Fruit fly (Drosophila melanogaster) whole organism, embryonic: Measurements from ENCODE around the gene neb.
A peak's percentile ranks its signal among the peaks of the same experiment; 100 is the strongest.

Experiments
- Bgb ChIP-seq: fragments of 200-800 bp; sonication (Bioruptor generic); IDR thresholded peaks from 2 replicates; pipeline ENCODE4 v1.3.6; 2022; ENCODE audit warnings: missing biosample characterization, missing genetic modification characterization; ENCODE audit not compliant: partially characterized antibody
- C15 ChIP-seq: fragments of 200-800 bp; sonication (Bioruptor generic); IDR thresholded peaks from 3 replicates; pipeline ENCODE4 v1.3.6; 2022; ENCODE audit warnings: missing biosample characterization, missing genetic modification characterization
- CG11695 ChIP-seq: fragments of 200-800 bp; sonication (Bioruptor generic); IDR thresholded peaks from 3 replicates; pipeline ENCODE4 v1.3.6; 2022; ENCODE audit warnings: missing biosample characterization, missing genetic modification characterization
- CG12155 ChIP-seq: fragments of 200-800 bp; sonication (Bioruptor generic); optimal IDR thresholded peaks from 3 replicates; lab custom pipeline; 2016; ENCODE audit warnings: missing biosample characterization, missing genetic modification characterization
- CG12299 ChIP-seq: fragments of 200-800 bp; sonication (Bioruptor generic); optimal IDR thresholded peaks from 2 replicates; lab custom pipeline; 2018; ENCODE audit warnings: missing biosample characterization, mild to moderate bottlenecking, missing genetic modification characterization
- CG14965 ChIP-seq: fragments of 200-800 bp; sonication (Bioruptor generic); optimal IDR thresholded peaks from 2 replicates; lab custom pipeline; 2016; ENCODE audit warnings: missing biosample characterization, missing genetic modification characterization, borderline replicate concordance
- CG16813 ChIP-seq: fragments of 200-800 bp; sonication (Bioruptor generic); IDR thresholded peaks from 3 replicates; pipeline ENCODE4 v1.3.6; 2022; ENCODE audit warnings: missing biosample characterization, missing genetic modification characterization; ENCODE audit not compliant: partially characterized antibody
- CG2120 ChIP-seq: fragments of 200-800 bp; sonication (Bioruptor generic); optimal IDR thresholded peaks from 3 replicates; lab custom pipeline; 2016; ENCODE audit warnings: missing biosample characterization, missing genetic modification characterization
- CG2129 ChIP-seq: fragments of 200-800 bp; sonication (Bioruptor generic); IDR thresholded peaks from 2 replicates; pipeline ENCODE4 v1.3.6; 2022; ENCODE audit warnings: missing biosample characterization, missing genetic modification characterization; ENCODE audit not compliant: partially characterized antibody
- CG2678 ChIP-seq: fragments of 200-800 bp; sonication (Bioruptor generic); optimal IDR thresholded peaks from 3 replicates; lab custom pipeline; 2019; ENCODE audit warnings: missing biosample characterization, mild to moderate bottlenecking, missing genetic modification characterization, moderate library complexity
- CG2875 ChIP-seq: fragments of 200-800 bp; sonication (Bioruptor generic); optimal IDR thresholded peaks from 2 replicates; lab custom pipeline; 2017; ENCODE audit warnings: missing biosample characterization, mild to moderate bottlenecking, missing genetic modification characterization, missing genetic modification reagents
- CG2889 ChIP-seq: fragments of 200-800 bp; sonication (Bioruptor generic); IDR thresholded peaks from 3 replicates; pipeline ENCODE4 v1.3.6; 2022; ENCODE audit warnings: missing biosample characterization, missing genetic modification characterization
- CG30020 ChIP-seq: fragments of 200-800 bp; optimal IDR thresholded peaks from 2 replicates; lab custom pipeline; 2019; ENCODE audit warnings: missing biosample characterization, mild to moderate bottlenecking, missing genetic modification characterization, moderate library complexity
- CG31224 ChIP-seq: fragments of 200-800 bp; sonication (Bioruptor generic); IDR thresholded peaks from 2 replicates; pipeline ENCODE4 v1.3.6; 2022; ENCODE audit warnings: missing biosample characterization, missing genetic modification characterization
- CG31441 ChIP-seq: fragments of 200-800 bp; sonication (Bioruptor generic); IDR thresholded peaks from 2 replicates; pipeline ENCODE4 v1.3.6; 2022; ENCODE audit warnings: missing biosample characterization, missing genetic modification characterization
- CG33557 ChIP-seq: fragments of 200-800 bp; sonication (Bioruptor generic); optimal IDR thresholded peaks from 2 replicates; lab custom pipeline; 2019; ENCODE audit warnings: missing biosample characterization, mild to moderate bottlenecking, missing genetic modification characterization, moderate library complexity
- CG6254 ChIP-seq: fragments of 200-800 bp; sonication (Bioruptor generic); optimal IDR thresholded peaks from 3 replicates; lab custom pipeline; 2017; ENCODE audit warnings: mild to moderate bottlenecking, missing biosample characterization, missing genetic modification reagents, missing genetic modification characterization
- CG6689 ChIP-seq: fragments of 200-800 bp; sonication (Bioruptor generic); IDR thresholded peaks from 2 replicates; pipeline ENCODE4 v1.3.6; 2022; ENCODE audit warnings: missing biosample characterization, missing genetic modification characterization
- CG6791 ChIP-seq: fragments of 200-800 bp; sonication (Bioruptor generic); IDR thresholded peaks from 3 replicates; pipeline ENCODE4 v1.3.6; 2022; ENCODE audit warnings: missing biosample characterization, missing genetic modification characterization; ENCODE audit not compliant: partially characterized antibody
- CG6813 ChIP-seq: fragments of 200-800 bp; sonication (Bioruptor generic); optimal IDR thresholded peaks from 2 replicates; lab custom pipeline; 2017; ENCODE audit warnings: missing biosample characterization, missing genetic modification characterization, mild to moderate bottlenecking, moderate library complexity, missing genetic modification reagents
- Dip2 ChIP-seq: fragments of 200-800 bp; sonication (Bioruptor generic); IDR thresholded peaks from 2 replicates; pipeline ENCODE4 v1.3.6; 2022; ENCODE audit warnings: missing biosample characterization, missing genetic modification characterization
- Dip3 ChIP-seq: fragments of 200-800 bp; sonication (Bioruptor generic); optimal IDR thresholded peaks from 3 replicates; lab custom pipeline; 2016; ENCODE audit warnings: missing biosample characterization, missing genetic modification characterization
- Doc2 ChIP-seq: fragments of 200-800 bp; sonication (Bioruptor generic); IDR thresholded peaks from 2 replicates; pipeline ENCODE4 v1.3.6; 2022; ENCODE audit warnings: missing biosample characterization, missing genetic modification characterization
- Drgx ChIP-seq: fragments of 200-800 bp; sonication (Bioruptor generic); IDR thresholded peaks from 2 replicates; pipeline ENCODE4 v1.3.6; 2022; ENCODE audit warnings: missing biosample characterization, missing genetic modification characterization
- H2.0 ChIP-seq: fragments of 200-800 bp; sonication (Bioruptor generic); IDR thresholded peaks from 2 replicates; pipeline ENCODE4 v1.3.6; 2022; ENCODE audit warnings: missing biosample characterization, missing genetic modification characterization
- HLH54F ChIP-seq: fragments of 200-800 bp; sonication (Bioruptor generic); optimal IDR thresholded peaks from 3 replicates; lab custom pipeline; 2016; ENCODE audit warnings: missing biosample characterization, missing genetic modification characterization
- MBD-R2 ChIP-seq: fragments of 200-800 bp; sonication (Bioruptor generic); IDR thresholded peaks from 2 replicates; pipeline ENCODE4 v1.3.6; 2022; ENCODE audit warnings: missing biosample characterization, missing genetic modification characterization
- Med ChIP-seq: fragments of 200-800 bp; sonication (Bioruptor generic); peaks from one replicate; lab custom pipeline; 2016; ENCODE audit warnings: missing biosample characterization, missing genetic modification characterization, mild to moderate bottlenecking, inconsistent platforms, moderate library complexity
- Mrtf ChIP-seq: fragments of 200-800 bp; sonication (Bioruptor generic); IDR thresholded peaks from 3 replicates; pipeline ENCODE4 v1.3.6; 2022; ENCODE audit warnings: missing biosample characterization, missing genetic modification characterization
- Sox100B ChIP-seq: fragments of 200-800 bp; sonication (Bioruptor generic); optimal IDR thresholded peaks from 3 replicates; lab custom pipeline; 2018; ENCODE audit warnings: missing biosample characterization, mild to moderate bottlenecking, missing genetic modification characterization
- Spps ChIP-seq: fragments of 200-800 bp; sonication (Bioruptor generic); optimal IDR thresholded peaks from 2 replicates; lab custom pipeline; 2018; ENCODE audit warnings: missing biosample characterization, mild to moderate bottlenecking, missing genetic modification characterization
- Trl ChIP-seq, 3 experiments: fragments of >200 bp in 2 of 3; fragments of 200-800 bp in 1 of 3; sonication (Bioruptor generic) in 1 of 3; optimal IDR thresholded peaks; 2 replicates in 1 of 3; 3 replicates in 2 of 3; lab custom pipeline; 2016 to 2017; ENCODE audit warnings: missing biosample characterization in 1 of 3, missing genetic modification characterization in 1 of 3
- Vsx1 ChIP-seq: fragments of 200-800 bp; sonication (Bioruptor generic); optimal IDR thresholded peaks from 2 replicates; lab custom pipeline; 2017; ENCODE audit warnings: missing biosample characterization, mild to moderate bottlenecking, missing genetic modification characterization, missing genetic modification reagents
- bab2 ChIP-seq: fragments of 200-800 bp; sonication (Bioruptor generic); optimal IDR thresholded peaks from 2 replicates; lab custom pipeline; 2016; ENCODE audit warnings: missing biosample characterization, missing genetic modification characterization
- cato ChIP-seq: fragments of 200-800 bp; sonication (Bioruptor generic); optimal IDR thresholded peaks from 2 replicates; lab custom pipeline; 2016; ENCODE audit warnings: missing biosample characterization, missing genetic modification characterization, borderline replicate concordance
- caup ChIP-seq: fragments of 200-800 bp; sonication (Bioruptor generic); optimal IDR thresholded peaks from 3 replicates; lab custom pipeline; 2017; ENCODE audit warnings: missing biosample characterization, mild to moderate bottlenecking, missing genetic modification characterization, moderate library complexity; ENCODE audit not compliant: severe bottlenecking
- chif ChIP-seq, 2 experiments: fragments of 200-800 bp; sonication (Bioruptor generic); optimal IDR thresholded peaks; 3 replicates each; lab custom pipeline; 2016; ENCODE audit warnings: missing biosample characterization in 2 of 2, missing genetic modification characterization in 2 of 2
- dm ChIP-seq: fragments of 200-800 bp; sonication (Bioruptor generic); optimal IDR thresholded peaks from 3 replicates; lab custom pipeline; 2016; ENCODE audit warnings: missing biosample characterization, missing genetic modification characterization
- hkb ChIP-seq, 2 experiments: fragments of 200-800 bp in 1 of 2; fragments of >200 bp in 1 of 2; sonication (Bioruptor generic) in 1 of 2; IDR thresholded peaks in 1 of 2; optimal IDR thresholded peaks in 1 of 2; 2 replicates each; pipeline versions ENCODE4 v1.3.6 to Lab custom; 2017 to 2022; ENCODE audit warnings: missing biosample characterization in 1 of 2, missing genetic modification characterization in 1 of 2
- hth ChIP-seq: fragments of >200 bp; optimal IDR thresholded peaks from 2 replicates; lab custom pipeline; 2017; ENCODE audit warnings: inconsistent platforms
- nmo ChIP-seq: fragments of 200-800 bp; sonication (Bioruptor generic); optimal IDR thresholded peaks from 2 replicates; lab custom pipeline; 2018; ENCODE audit warnings: missing biosample characterization, mild to moderate bottlenecking, missing genetic modification characterization, moderate library complexity
- pfk ChIP-seq: fragments of 200-800 bp; sonication (Bioruptor generic); optimal IDR thresholded peaks from 2 replicates; lab custom pipeline; 2018; ENCODE audit warnings: missing biosample characterization, mild to moderate bottlenecking, missing genetic modification characterization, moderate library complexity
- phol ChIP-seq: fragments of 200-800 bp; sonication (Bioruptor generic); optimal IDR thresholded peaks from 3 replicates; lab custom pipeline; 2018; ENCODE audit warnings: missing biosample characterization, mild to moderate bottlenecking, missing genetic modification characterization, moderate library complexity
- psq ChIP-seq: fragments of 200-800 bp; sonication (Bioruptor generic); optimal IDR thresholded peaks from 2 replicates; lab custom pipeline; 2017; ENCODE audit warnings: missing biosample characterization, missing genetic modification characterization
- pzg ChIP-seq: fragments of 200-800 bp; sonication (Bioruptor generic); optimal IDR thresholded peaks from 3 replicates; lab custom pipeline; 2018; ENCODE audit warnings: missing biosample characterization, mild to moderate bottlenecking, missing genetic modification characterization, moderate library complexity
- stwl ChIP-seq: fragments of 200-800 bp; sonication (Bioruptor generic); optimal IDR thresholded peaks from 3 replicates; lab custom pipeline; 2018; ENCODE audit warnings: missing biosample characterization, mild to moderate bottlenecking, missing genetic modification characterization, moderate library complexity
- tll ChIP-seq, 2 experiments: fragments of 200-800 bp in 1 of 2; fragments of >200 bp in 1 of 2; sonication (Bioruptor generic) in 1 of 2; optimal IDR thresholded peaks; 2 replicates each; lab custom pipeline; 2017 to 2019; ENCODE audit warnings: missing biosample characterization in 2 of 2, missing genetic modification characterization in 2 of 2, mild to moderate bottlenecking in 1 of 2, moderate library complexity in 1 of 2
- trem ChIP-seq: fragments of 200-800 bp; optimal IDR thresholded peaks from 3 replicates; lab custom pipeline; 2019; ENCODE audit warnings: missing biosample characterization, mild to moderate bottlenecking, missing genetic modification characterization, moderate library complexity
- zen2 ChIP-seq: fragments of 200-800 bp; sonication (Bioruptor generic); IDR thresholded peaks from 3 replicates; pipeline ENCODE4 v1.3.6; 2022; ENCODE audit warnings: missing biosample characterization, missing genetic modification characterization; ENCODE audit not compliant: partially characterized antibody
- zfh1 ChIP-seq: fragments of 200-800 bp; sonication (Bioruptor generic); IDR thresholded peaks from 3 replicates; pipeline ENCODE4 v1.3.6; 2022; ENCODE audit warnings: missing biosample characterization, missing genetic modification characterization

Gene neb

dm6 chr2L:20078880-20079279 lies 3.3 kb downstream of the neb start (continued):
- TF ChIP-seq Vsx1 (GFP tag; lab: Kevin White, UChicago) (no peak), CG14965 (no peak), CG6791 (GFP tag; lab: Robert Waterston, UW) (no peak), Doc2 (GFP tag; lab: Robert Waterston, UW) (no peak), nmo (no peak), Dip2 (no peak), CG6813 (GFP tag; lab: Kevin White, UChicago) (no peak), dm (no peak), Drgx (GFP tag; lab: Robert Waterston, UW) (no peak), caup (GFP tag; lab: Kevin White, UChicago) (peak; percentile 8), CG11695 (GFP tag; lab: Robert Waterston, UW) (0 out of 3 replicates have a peak, but pooled peaks have one; percentile 7), bab2 (GFP tag; lab: Kevin White, UChicago) (peak; percentile 10), HLH54F (no peak), CG2120 (GFP tag; lab: Kevin White, UChicago) (peak; percentile 69), Bgb (GFP tag; lab: Robert Waterston, UW) (no peak), C15 (GFP tag; lab: Robert Waterston, UW) (no peak), Med (GFP tag; lab: Kevin White, UChicago) (peak; percentile 47), Spps (tag; lab: Kevin White, UChicago) (no peak), CG2129 (GFP tag; lab: Robert Waterston, UW) (no peak), zen2 (GFP tag; lab: Robert Waterston, UW) (no peak), CG6254 (no peak), hkb (optimal IDR thresholded peaks at IDR 0.05; lab: Kevin White, UChicago) (no peak), hkb (GFP tag; IDR thresholded peaks at IDR 0.05; lab: Robert Waterston, UW) (no peak), CG12299 (tag; lab: Kevin White, UChicago) (no peak), CG6689 (GFP tag; lab: Robert Waterston, UW) (no peak; the same call in none of the 2 replicates), chif (GFP tag; optimal IDR thresholded peaks at IDR 0.05; lab: Kevin White, UChicago) (no peak), Mrtf (GFP tag; lab: Robert Waterston, UW) (no peak), zfh1 (no peak), pfk (GFP tag; lab: Kevin White, UChicago) (no peak), tll (GFP tag; optimal IDR thresholded peaks at IDR 0.05; lab: Kevin White, UChicago) (no peak), CG33557 (GFP tag; lab: Kevin White, UChicago) (no peak), CG16813 (GFP tag; lab: Robert Waterston, UW) (no peak), psq (GFP tag; lab: Kevin White, UChicago) (no peak), CG12155 (GFP tag; lab: Kevin White, UChicago) (no peak), trem (no peak), Sox100B (GFP tag; lab: Kevin White, UChicago) (no peak), MBD-R2 (GFP tag; lab: Robert Waterston, UW) (no peak), CG2875 (no peak), Dip3 (peak; percentile 46), CG30020 (no peak), CG31441 (GFP tag; lab: Robert Waterston, UW) (no peak), CG31224 (GFP tag; lab: Robert Waterston, UW) (no peak), pzg (GFP tag; lab: Kevin White, UChicago) (no peak), CG2889 (GFP tag; lab: Robert Waterston, UW) (no peak), phol (tag; lab: Kevin White, UChicago) (peak; percentile 7), Trl (optimal IDR thresholded peaks at IDR 0.05; lab: Kevin White, UChicago) (no peak), Trl (GFP tag; optimal IDR thresholded peaks at IDR 0.05; lab: Kevin White, UChicago) (peak; percentile 31), stwl (tag; lab: Kevin White, UChicago) (no peak), CG2678 (tag; lab: Kevin White, UChicago) (peak; percentile 46), H2.0 (GFP tag; lab: Robert Waterston, UW) (no peak), cato (no peak), hth (lab: Kevin White, UChicago) (no peak)
